Fruit fly (Drosophila melanogaster): Measurements from ENCODE around the gene CG4313.

Gene CG4313

dm6 chrX:2032160-2032801 is 9.4 kb upstream of the CG4313 start:
- no peak for TF ChIP-seq CG8478 (optimal IDR thresholded peaks at IDR 0.05)
- no peak for TF ChIP-seq CTCF (optimal IDR thresholded peaks at IDR 0.05)

DNA sequence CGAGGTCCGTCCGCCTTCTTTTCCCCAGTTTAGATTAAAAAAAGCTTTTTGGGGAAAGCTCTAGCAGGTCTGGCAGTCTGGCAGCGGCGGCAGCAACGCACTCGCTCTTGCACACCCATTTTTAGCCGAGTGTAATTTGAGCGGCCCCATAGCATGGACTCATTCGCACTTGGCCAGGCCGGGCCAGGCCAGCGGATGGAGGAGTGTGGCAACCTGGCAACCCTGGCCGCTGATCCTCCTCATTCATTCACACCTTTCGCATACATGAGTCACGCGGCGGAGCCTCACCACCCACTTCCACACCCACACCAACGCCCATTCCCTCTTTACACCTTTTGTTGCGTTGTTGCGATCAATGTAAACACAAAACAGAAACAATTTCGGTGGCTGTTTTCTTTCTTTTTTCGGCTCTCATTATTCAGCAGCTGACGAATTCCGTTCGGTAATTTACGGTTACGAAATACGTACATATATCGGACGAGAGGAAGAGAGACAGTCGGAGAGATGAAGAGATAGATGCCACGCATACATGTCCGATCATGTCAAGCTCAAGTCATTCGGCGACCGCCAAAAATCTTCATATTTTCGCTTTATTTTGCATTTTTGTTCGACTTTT is 8.7 kb upstream of the CG4313 start:
- TF ChIP-seq CTCF (optimal IDR thresholded peaks at IDR 0.05) (no peak), CG8478 (optimal IDR thresholded peaks at IDR 0.05) (no peak)

DNA sequence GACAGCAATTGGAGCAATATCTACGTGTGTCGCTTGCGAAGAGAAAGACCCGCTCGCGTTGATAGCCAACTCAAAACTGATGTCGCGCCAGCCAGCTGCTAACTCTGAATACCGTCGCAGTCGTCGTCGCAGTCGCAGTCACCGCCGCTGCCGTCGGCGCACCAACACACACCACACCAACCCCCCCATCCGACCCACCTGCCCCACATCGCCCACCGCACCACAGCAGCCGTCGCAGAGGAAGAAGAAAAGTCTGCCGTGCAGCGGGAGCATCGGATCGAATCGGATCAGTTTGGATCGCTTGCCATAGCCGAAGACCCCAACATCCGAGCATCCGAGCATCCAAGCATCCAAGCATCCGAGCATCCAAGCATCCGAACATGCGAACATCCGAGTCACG is 5.3 kb upstream of the CG4313 start:
- TF ChIP-seq CG8478 (optimal IDR thresholded peaks at IDR 0.05) (no peak), CTCF (optimal IDR thresholded peaks at IDR 0.05) (no peak)

DNA sequence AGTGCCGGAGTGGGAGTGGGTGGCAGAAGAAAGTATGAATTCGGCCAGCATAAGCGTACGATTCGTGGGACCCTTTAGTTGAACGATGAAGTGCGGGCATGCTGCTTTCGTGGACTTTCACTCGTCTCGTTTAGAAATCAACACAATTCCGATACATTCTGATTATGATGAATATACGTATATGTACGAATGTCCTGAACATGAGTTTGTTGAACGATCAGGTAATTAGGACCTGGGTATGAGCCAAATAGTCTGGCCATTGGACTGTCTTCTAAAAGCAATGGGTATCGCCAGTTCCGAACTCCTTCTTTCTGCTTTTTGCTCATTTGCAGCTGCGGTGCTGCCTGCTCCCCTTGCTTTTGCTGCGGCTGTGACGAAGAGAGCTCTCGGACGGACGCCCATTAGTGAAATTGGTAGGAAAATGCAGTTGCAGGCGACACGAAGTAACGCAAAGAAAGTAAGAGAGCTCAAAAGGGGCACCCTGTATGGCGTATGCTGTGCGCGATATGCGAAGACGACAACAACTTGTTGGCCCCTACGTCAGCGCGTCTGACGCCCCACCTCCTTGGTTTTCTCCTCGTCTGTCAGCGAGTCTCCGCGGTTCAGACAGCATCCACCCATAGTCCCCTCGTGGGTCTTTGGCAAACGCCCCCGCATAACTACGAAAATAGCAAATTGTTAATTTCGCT is 4.7 kb upstream of the CG4313 start:
- TF ChIP-seq CG8478 (optimal IDR thresholded peaks at IDR 0.05) (no peak), CTCF (optimal IDR thresholded peaks at IDR 0.05) (no peak)

DNA sequence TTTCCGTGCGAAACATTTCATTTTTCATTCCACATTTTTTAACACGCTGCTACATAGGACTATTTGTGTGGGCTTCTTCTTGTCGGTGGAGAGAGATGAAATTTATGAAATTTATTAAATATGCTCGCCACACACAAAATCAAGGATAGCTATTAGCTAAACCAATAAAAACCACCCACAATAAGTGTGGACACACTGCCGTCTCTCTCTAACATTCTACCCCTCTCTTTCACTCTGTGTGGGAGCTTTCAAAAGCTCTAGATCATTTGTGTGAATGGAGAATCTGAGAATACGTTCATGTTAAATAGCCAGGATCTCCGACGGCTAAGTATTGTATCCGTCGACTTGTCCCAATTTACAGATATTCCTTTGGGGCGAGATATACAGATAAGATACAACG is 4.1 kb upstream of the CG4313 start:
- TF ChIP-seq CG8478 (optimal IDR thresholded peaks at IDR 0.05): no peak
- no peak for TF ChIP-seq CTCF (optimal IDR thresholded peaks at IDR 0.05)

DNA sequence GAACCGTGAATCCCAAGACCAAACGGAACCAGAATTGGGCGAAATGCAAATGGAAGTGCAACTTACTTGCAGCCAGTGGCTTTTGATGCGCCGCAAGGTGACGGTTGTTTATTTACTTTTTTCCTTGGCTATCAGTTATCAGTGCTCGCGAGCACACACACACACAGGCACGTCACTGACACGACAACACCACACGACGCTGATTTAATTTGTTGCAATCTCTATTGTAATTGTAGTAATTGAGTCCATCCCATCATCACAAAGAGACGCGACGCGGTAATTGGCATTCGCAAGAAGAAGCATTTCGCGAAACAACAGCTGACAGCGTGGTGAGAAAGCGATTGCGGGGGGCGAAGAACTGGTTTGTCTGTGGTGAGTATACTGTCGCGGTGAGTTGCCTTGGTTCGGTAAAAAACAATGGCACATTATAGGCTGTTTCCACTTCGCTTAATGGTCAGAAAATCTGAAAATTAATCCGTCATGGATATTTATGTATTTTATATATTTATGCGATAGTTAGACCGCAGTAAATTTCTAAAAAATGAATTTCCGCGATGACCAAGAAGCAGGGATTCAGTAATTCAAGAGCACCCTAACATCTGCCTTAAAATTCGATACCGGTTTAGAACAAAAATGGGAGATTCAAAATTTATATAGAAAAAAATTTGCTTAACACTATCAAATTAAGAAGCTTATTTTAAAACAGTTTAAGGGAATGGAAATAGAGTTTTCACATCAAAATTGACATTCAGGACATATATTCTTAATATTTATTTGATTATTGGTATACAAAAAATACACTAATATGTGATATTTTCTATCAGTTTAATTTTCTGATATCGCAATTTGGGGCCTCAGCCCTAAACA is 546 bp downstream of the CG4313 start, which contains the start of the genes Actn and usp:
Gene Actn, minus strand, starts transcription at position 331 of the 867 bp plus-strand sequence.
Gene usp, minus strand, starts transcription at position 331 of the 867 bp plus-strand sequence.
- TF ChIP-seq CTCF (optimal IDR thresholded peaks at IDR 0.05) (no peak), CG8478 (optimal IDR thresholded peaks at IDR 0.05) (no peak)

DNA sequence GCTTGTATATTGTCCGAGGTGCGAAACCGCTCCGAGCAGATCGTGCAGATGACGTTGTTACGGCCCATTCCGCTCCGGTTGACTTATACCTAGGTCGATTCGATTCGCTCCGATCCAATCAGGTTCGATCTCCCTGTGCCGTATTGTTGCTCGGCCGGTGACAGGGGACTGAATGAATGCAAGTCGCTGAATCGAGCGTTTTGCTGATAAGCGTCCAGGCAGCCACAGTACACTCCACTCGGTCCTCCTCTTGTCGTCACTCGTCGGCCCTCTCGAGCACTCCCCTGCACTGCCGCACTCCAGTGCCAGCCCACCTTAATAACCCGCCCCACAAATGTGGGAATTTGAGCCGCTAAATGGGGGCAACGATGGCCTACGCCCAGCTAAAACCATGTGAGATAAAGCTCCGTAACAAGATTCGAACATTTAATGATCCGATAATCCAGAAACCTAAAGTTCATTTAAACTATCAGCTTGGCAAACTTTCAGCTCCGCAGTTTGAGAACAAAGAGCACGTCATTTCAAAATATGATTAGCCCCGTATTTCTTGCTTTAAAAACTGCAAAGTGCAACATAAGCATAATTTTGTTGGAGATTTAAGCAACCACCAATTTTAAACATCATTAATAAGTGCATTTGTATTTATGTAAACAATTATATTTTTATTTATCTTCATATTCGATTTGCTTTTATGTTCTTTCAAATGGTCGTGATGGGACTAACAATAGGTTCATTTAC is 2.2 kb downstream of the CG4313 start, which contains the start of gene CG4325:
Gene CG4325, minus strand, starts transcription at position 159 of the 738 bp plus-strand sequence.
- TF ChIP-seq CTCF (optimal IDR thresholded peaks at IDR 0.05): no peak
- TF ChIP-seq CG8478 (optimal IDR thresholded peaks at IDR 0.05): no peak

dm6 chrX:2048778-2049686 is 7.4 kb downstream of the CG4313 start:
- no peak for TF ChIP-seq CTCF (optimal IDR thresholded peaks at IDR 0.05)
- TF ChIP-seq CG8478 (optimal IDR thresholded peaks at IDR 0.05): no peak

DNA sequence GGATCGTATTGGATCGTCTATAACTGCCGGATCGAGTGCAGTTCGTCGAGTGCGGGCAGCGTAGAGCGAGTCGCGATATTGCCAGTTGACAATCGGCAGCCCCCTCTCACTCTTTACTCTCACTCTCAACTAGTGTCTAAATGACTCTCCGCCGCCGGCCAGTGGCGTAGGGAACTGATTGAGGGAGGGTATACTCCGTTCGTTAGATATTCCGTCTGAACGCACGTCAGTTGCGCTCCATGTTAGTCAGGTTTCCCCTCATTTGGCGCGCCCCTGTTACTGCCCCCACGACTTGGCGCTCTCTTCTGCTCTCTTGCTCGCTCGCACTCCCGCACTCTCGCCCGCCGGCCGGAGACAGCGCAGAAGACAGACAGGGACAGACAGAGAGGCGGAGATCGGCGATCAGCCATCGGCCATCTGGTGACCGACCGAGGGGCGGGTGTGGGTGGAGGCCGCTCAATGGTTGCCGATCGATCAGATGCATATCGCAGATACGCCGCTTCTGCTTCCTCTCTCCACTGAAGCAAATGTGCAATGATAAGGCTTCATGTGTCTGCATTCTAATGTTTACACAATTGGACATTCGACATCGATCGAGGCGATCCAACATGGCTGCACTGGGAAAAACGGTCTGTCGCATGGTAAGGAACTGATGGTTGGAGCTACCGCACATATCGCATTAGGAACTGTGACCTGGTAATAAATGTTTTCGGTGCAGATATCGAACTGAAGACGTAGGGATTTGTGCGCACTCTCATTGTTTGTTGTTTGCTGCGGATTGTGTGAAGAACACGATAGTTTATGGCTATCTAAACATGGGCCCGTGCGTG is 8.6 kb downstream of the CG4313 start, which contains the start of gene moody:
Gene moody, minus strand, starts transcription at position 51 of the 830 bp plus-strand sequence.
- TF ChIP-seq CTCF (optimal IDR thresholded peaks at IDR 0.05): no peak
- no peak for TF ChIP-seq CG8478 (optimal IDR thresholded peaks at IDR 0.05)

- no peak for TF ChIP-seq CTCF (optimal IDR thresholded peaks at IDR 0.05)
- TF ChIP-seq CG8478 (optimal IDR thresholded peaks at IDR 0.05): no peak
These were observed 19.5 kb downstream of the CG4313 start for dm6 chrX:2061119-2061518.

DNA sequence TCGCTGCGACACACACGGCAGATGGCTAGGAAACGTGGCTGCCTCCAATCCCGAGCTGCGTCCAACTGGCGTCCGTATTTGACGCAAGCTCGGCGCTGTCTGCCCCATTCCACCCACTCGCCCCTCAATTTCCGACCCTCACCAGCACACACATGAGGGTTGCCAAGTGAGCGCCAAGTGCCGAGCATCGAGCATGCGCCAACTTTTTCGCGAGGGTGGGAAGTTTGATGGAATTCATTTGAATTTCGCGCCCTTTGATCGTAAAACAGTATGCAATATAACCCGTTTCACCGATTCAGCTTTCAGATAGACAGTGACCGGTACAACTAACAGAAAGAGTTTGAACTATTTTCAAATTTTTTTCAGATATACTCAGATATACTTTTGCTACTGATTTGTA is 20.2 kb downstream of the CG4313 start, which contains the start of gene Sik2:
Gene Sik2, minus strand, starts transcription at position 67 of the 400 bp plus-strand sequence.
- no peak for TF ChIP-seq CTCF (optimal IDR thresholded peaks at IDR 0.05)
- no peak for TF ChIP-seq CG8478 (optimal IDR thresholded peaks at IDR 0.05)

DNA sequence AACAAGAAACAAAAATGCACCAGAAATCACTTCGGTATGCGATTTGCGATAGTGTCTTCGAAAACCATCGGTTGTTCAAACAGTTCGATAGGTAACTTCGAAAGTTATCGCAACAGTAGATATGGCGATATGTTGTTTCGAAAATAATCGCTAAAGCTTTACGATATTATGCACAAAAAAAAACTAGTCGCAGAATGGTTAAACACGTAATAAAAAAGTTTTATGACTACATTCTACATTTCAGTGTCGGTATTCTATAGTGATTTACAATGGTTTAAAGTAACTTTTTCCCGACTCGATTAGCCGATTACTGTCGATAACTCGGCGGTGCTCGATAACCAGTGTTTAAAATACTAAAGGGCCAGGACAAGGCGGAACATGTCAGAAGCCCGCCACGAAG is 23.4 kb downstream of the CG4313 start, which contains the start of gene CG4281:
Gene CG4281, minus strand, starts transcription at position 70 of the 400 bp plus-strand sequence.
- TF ChIP-seq CTCF (optimal IDR thresholded peaks at IDR 0.05) (no peak), CG8478 (optimal IDR thresholded peaks at IDR 0.05) (no peak)

All from S2 (cell line).